Worm (Caenorhabditis elegans): ENCODE results near the gene srz-103.

DNA sequence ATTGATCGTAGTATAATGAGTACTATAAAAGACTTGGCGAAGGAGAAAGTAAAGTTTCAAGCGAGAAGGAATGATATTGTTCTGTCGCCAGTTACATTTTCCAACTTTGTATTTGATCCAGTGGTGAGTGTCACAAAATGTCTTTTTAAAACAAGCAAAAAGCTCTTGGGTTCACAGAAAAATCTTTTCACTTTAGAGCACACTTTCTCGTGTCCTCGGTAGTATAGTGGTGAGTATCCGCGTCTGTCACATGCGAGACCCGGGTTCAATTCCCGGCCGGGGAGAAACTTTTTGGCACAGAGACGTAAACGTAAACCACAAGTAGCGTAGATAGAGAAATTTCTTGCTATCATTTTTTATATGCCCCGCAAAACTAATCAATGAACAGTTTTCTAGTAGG lies 38.8 kb downstream of the srz-103 start:
- TF ChIP-seq ceh-100 (GFP tag; IDR thresholded peaks at IDR 0.05) = no peak
- no peak for TF ChIP-seq ama-1 (optimal IDR thresholded peaks at IDR 0.05)
- no peak for TF ChIP-seq ama-1 (GFP tag; optimal IDR thresholded peaks at IDR 0.05)
- no peak for TF ChIP-seq dpl-1 (GFP tag; optimal IDR thresholded peaks at IDR 0.05)
- TF ChIP-seq gei-17 (GFP tag; optimal IDR thresholded peaks at IDR 0.05) = no peak
- no peak for TF ChIP-seq lag-1 (GFP tag; IDR thresholded peaks at IDR 0.05)
- no peak for TF ChIP-seq pha-4 (tag; optimal IDR thresholded peaks at IDR 0.05)
- TF ChIP-seq ztf-22 (GFP tag; optimal IDR thresholded peaks at IDR 0.05) = no peak
- no peak for TF ChIP-seq unc-62 (GFP tag; optimal IDR thresholded peaks at IDR 0.05)
